Worm (Caenorhabditis elegans): ENCODE measurements around the gene B0513.4.

B0513.4 gene

DNA sequence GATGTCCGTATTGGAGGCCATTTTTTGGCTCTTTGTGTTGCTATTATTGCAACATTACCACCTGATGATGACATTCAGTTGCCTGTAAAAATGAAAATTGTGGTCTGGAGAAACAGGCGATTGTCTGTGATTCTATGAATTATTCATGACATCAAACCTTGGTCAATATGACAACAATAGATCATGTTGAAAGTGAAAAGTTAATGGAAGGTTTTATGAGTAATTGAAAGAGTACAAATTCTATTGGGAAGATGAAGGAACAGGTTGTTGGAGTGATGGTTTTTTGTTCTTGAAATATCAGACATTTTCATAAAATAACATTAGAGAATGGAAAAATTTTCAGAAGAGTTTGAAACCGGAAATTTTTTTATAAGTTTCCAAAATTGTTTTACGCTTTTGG is 22.8 kb downstream of the B0513.4 start, which contains the start of gene Y37A1A.3:
Y37A1A.3 (minus strand) TSS at position 101 of the 400 bp plus-strand sequence.
- TF ChIP-seq blmp-1 (tag; optimal IDR thresholded peaks at IDR 0.05) (peak; percentile 15), nhr-85 (tag) (peak; percentile 52), ztf-11 (tag; optimal IDR thresholded peaks at IDR 0.05) (no peak)

DNA sequence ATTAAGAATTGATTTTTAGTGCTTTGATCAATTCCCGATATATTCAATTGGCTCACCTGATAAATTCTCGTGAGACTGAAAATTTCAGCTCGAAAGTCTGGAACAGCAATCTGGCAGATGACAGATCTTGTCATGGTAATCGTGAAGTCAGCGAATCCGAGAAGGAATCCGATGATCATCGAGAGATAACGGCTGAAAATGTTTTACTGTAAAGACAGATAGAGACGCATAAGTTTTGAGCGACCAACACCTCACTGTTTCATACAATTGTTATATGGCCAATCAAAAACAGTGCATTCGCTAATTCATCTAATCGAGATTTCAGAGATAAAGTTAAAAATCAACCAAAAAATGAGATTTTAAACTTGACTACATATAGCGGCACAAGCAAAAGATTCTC is 26.4 kb downstream of the B0513.4 start:
- no peak for TF ChIP-seq elt-3 (tag; optimal IDR thresholded peaks at IDR 0.05)
- TF ChIP-seq nhr-76 (tag; optimal IDR thresholded peaks at IDR 0.05) = no peak
- no peak for TF ChIP-seq nhr-28 (tag; optimal IDR thresholded peaks at IDR 0.05)
- TF ChIP-seq unc-30 (tag; optimal IDR thresholded peaks at IDR 0.05) = no peak
- no peak for TF ChIP-seq C04F5.9 (tag; optimal IDR thresholded peaks at IDR 0.05)
- no peak for TF ChIP-seq sptf-1 (tag; optimal IDR thresholded peaks at IDR 0.05)
- no peak for TF ChIP-seq unc-86 (tag; optimal IDR thresholded peaks at IDR 0.05)
- no peak for TF ChIP-seq swsn-7 (tag; optimal IDR thresholded peaks at IDR 0.05)
- TF ChIP-seq tbx-2 (tag; optimal IDR thresholded peaks at IDR 0.05) = no peak
- no peak for TF ChIP-seq C16A3.4 (tag; optimal IDR thresholded peaks at IDR 0.05)
- TF ChIP-seq lin-35 (GFP tag; optimal IDR thresholded peaks at IDR 0.05) = no peak

DNA sequence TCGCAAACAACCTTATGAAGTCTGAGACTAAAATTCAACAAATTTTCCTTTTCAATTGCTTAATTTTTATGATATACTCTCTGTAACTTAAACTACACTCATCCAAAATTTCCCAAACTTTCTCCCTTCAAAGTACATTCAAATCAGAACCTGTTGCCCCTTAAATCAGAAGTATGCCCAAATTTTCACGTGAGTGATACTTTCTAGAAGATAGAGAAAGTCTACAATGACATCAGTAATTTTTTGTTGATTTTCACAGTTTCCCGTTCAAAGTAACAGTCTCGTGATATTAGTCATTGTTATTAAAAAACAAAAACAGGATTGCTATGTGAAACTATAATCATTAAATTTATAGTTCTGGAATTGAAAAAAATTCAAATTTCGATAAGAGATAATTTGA is 31.0 kb downstream of the B0513.4 start:
- TF ChIP-seq ceh-8 (GFP tag; optimal IDR thresholded peaks at IDR 0.05) = no peak
- no peak for TF ChIP-seq isw-1 (GFP tag; IDR thresholded peaks at IDR 0.05)
- TF ChIP-seq xbp-1 (tag; optimal IDR thresholded peaks at IDR 0.05) = no peak
- peak in 4 of 6 experiments; percentile 20 to 94 (median 56) for TF ChIP-seq elt-3 (tag; optimal IDR thresholded peaks at IDR 0.05)
- TF ChIP-seq skn-1 (tag; optimal IDR thresholded peaks at IDR 0.05) = peak; percentile 7
- no peak for TF ChIP-seq lin-13 (GFP tag; optimal IDR thresholded peaks at IDR 0.05)
- TF ChIP-seq C34B4.2 (tag; optimal IDR thresholded peaks at IDR 0.05) = no peak
- no peak for TF ChIP-seq Y116A8C.19 (tag; optimal IDR thresholded peaks at IDR 0.05; ENCODE audit: borderline replicate concordance)
- TF ChIP-seq egl-27 (tag; optimal IDR thresholded peaks at IDR 0.05) = no peak
- peak; percentile 78 for TF ChIP-seq nhr-71 (tag; optimal IDR thresholded peaks at IDR 0.05)
- TF ChIP-seq dpl-1 (GFP tag; optimal IDR thresholded peaks at IDR 0.05) = peak in 1 of 3 experiments; percentile 8
- TF ChIP-seq fos-1 (tag; optimal IDR thresholded peaks at IDR 0.05) = no peak
- TF ChIP-seq ztf-4 (tag; optimal IDR thresholded peaks at IDR 0.05) = no peak
- TF ChIP-seq C16A3.4 (tag; optimal IDR thresholded peaks at IDR 0.05) = no peak
- TF ChIP-seq ceh-63 (GFP tag; optimal IDR thresholded peaks at IDR 0.05) = no peak
- no peak for TF ChIP-seq C04F5.9 (tag; optimal IDR thresholded peaks at IDR 0.05)
- TF ChIP-seq blmp-1 (tag; optimal IDR thresholded peaks at IDR 0.05) = peak; percentile 77
- TF ChIP-seq alr-1 (tag; optimal IDR thresholded peaks at IDR 0.05; ENCODE audit: borderline replicate concordance) = no peak
- TF ChIP-seq nhr-90 (tag; optimal IDR thresholded peaks at IDR 0.05; ENCODE audit: poor library complexity) = peak; percentile 68
- TF ChIP-seq mdl-1 (tag; optimal IDR thresholded peaks at IDR 0.05) = no peak
- no peak for TF ChIP-seq hlh-4 (tag; optimal IDR thresholded peaks at IDR 0.05)
- TF ChIP-seq zag-1 (tag; optimal IDR thresholded peaks at IDR 0.05) = no peak
- TF ChIP-seq ama-1 (optimal IDR thresholded peaks at IDR 0.05) = no peak
- no peak for TF ChIP-seq pax-3 (tag; optimal IDR thresholded peaks at IDR 0.05)
- TF ChIP-seq unc-62 (GFP tag; optimal IDR thresholded peaks at IDR 0.05) = no peak
- no peak for TF ChIP-seq nhr-76 (tag; optimal IDR thresholded peaks at IDR 0.05)
- TF ChIP-seq lin-39 (tag; optimal IDR thresholded peaks at IDR 0.05) = no peak
- no peak for TF ChIP-seq F16B12.6 (tag; optimal IDR thresholded peaks at IDR 0.05)
- no peak for TF ChIP-seq lir-3 (tag; optimal IDR thresholded peaks at IDR 0.05; ENCODE audit: poor library complexity)
- no peak for TF ChIP-seq elt-2 (tag; optimal IDR thresholded peaks at IDR 0.05)
- TF ChIP-seq mab-9 (GFP tag; IDR thresholded peaks at IDR 0.05) = no peak
- no peak for TF ChIP-seq sptf-1 (tag; optimal IDR thresholded peaks at IDR 0.05)
- no peak for TF ChIP-seq sup-37 (GFP tag; optimal IDR thresholded peaks at IDR 0.05)
- TF ChIP-seq ztf-11 (tag; optimal IDR thresholded peaks at IDR 0.05) = no peak
- TF ChIP-seq snpc-4 (tag; optimal IDR thresholded peaks at IDR 0.05) = no peak
- no peak for TF ChIP-seq nhr-47 (tag; optimal IDR thresholded peaks at IDR 0.05)
- peak in 1 of 2 experiments; percentile 58 for TF ChIP-seq lin-35 (GFP tag; optimal IDR thresholded peaks at IDR 0.05)
- no peak for TF ChIP-seq ceh-88 (GFP tag; IDR thresholded peaks at IDR 0.05)
- no peak for TF ChIP-seq mep-1 (tag; optimal IDR thresholded peaks at IDR 0.05)
- peak; percentile 67 for TF ChIP-seq grh-1 (GFP tag; IDR thresholded peaks at IDR 0.05)
- TF ChIP-seq mef-2 (tag; optimal IDR thresholded peaks at IDR 0.05) = no peak
- no peak for TF ChIP-seq aly-2 (tag; optimal IDR thresholded peaks at IDR 0.05)
- peak; percentile 92 for TF ChIP-seq nhr-20 (tag; optimal IDR thresholded peaks at IDR 0.05)
